Fruit fly (Drosophila melanogaster): ENCODE measurements around the gene Adgf-A2.
A peak's percentile ranks its signal among the peaks of the same experiment; 100 is the strongest.

Gene Adgf-A2

dm6 chr3L:17740471-17740870, 23.5 kb downstream of the Adgf-A2 start, which contains the start of gene CG7460 (continued):
- peak; percentile 44 for TF ChIP-seq lab (GFP tag; optimal IDR thresholded peaks at IDR 0.05)
- no peak for TF ChIP-seq BEAF-32 (GFP tag; optimal IDR thresholded peaks at IDR 0.05)
- peak; percentile 69 for TF ChIP-seq grn (GFP tag; optimal IDR thresholded peaks at IDR 0.05)
- TF ChIP-seq Ssrp (tag; optimal IDR thresholded peaks at IDR 0.05), result no peak
- TF ChIP-seq z (GFP tag; IDR thresholded peaks at IDR 0.05), result 0 out of 3 replicates have a peak, but pooled peaks have one; percentile 13
- peak; percentile 43; the same call in 1 of the 2 replicates for TF ChIP-seq GATAe (GFP tag; conservative IDR thresholded peaks at IDR 0.05)
- no peak for TF ChIP-seq CG10366 (GFP tag; IDR thresholded peaks at IDR 0.05)
- peak; percentile 68 for TF ChIP-seq Vsx1 (GFP tag; optimal IDR thresholded peaks at IDR 0.05)
- TF ChIP-seq sug (tag; optimal IDR thresholded peaks at IDR 0.05), result peak; percentile 51
- TF ChIP-seq CG31365 (tag; optimal IDR thresholded peaks at IDR 0.05), result no peak
- peak; percentile 71 for TF ChIP-seq CG12769 (tag; optimal IDR thresholded peaks at IDR 0.05)
- TF ChIP-seq Rfx (GFP tag; IDR thresholded peaks at IDR 0.05), result peak; percentile 15; the same call in 1 of the 2 replicates
- TF ChIP-seq chinmo (GFP tag; IDR thresholded peaks at IDR 0.05; ENCODE audit: partially characterized antibody), result peak; percentile 86; the same call in 1 of the 4 replicates
- no peak for TF ChIP-seq CG15011 (GFP tag; optimal IDR thresholded peaks at IDR 0.05)

dm6 chr3L:17739627-17740026, 24.3 kb downstream of the Adgf-A2 start:
- TF ChIP-seq CG10321 (GFP tag; IDR thresholded peaks at IDR 0.05), result no peak
- TF ChIP-seq fu2 (GFP tag; optimal IDR thresholded peaks at IDR 0.05), result no peak
- no peak for TF ChIP-seq wek (GFP tag; optimal IDR thresholded peaks at IDR 0.05)
- no peak for TF ChIP-seq MBD-R2 (GFP tag; IDR thresholded peaks at IDR 0.05)
- TF ChIP-seq bowl (GFP tag; IDR thresholded peaks at IDR 0.05), result no peak
- TF ChIP-seq aop (GFP tag; IDR thresholded peaks at IDR 0.05), result no peak
- TF ChIP-seq CG8089 (GFP tag; optimal IDR thresholded peaks at IDR 0.05), result no peak
- TF ChIP-seq hth (optimal IDR thresholded peaks at IDR 0.05), result no peak
- TF ChIP-seq CG15514 (GFP tag; optimal IDR thresholded peaks at IDR 0.05), result no peak
- peak; percentile 33; the same call in 1 of the 2 replicates for TF ChIP-seq klu (GFP tag; IDR thresholded peaks at IDR 0.05)
- no peak for TF ChIP-seq sd (tag; optimal IDR thresholded peaks at IDR 0.05)
- no peak for TF ChIP-seq zf30C (GFP tag; optimal IDR thresholded peaks at IDR 0.05)
- TF ChIP-seq CG15269 (tag; optimal IDR thresholded peaks at IDR 0.05), result no peak
- TF ChIP-seq psq (GFP tag; optimal IDR thresholded peaks at IDR 0.05), result no peak
- no peak for TF ChIP-seq Bdp1 (GFP tag; optimal IDR thresholded peaks at IDR 0.05)
- no peak for TF ChIP-seq CG7987 (GFP tag; optimal IDR thresholded peaks at IDR 0.05)
- no peak for TF ChIP-seq HmgD (GFP tag; optimal IDR thresholded peaks at IDR 0.05)
- no peak for TF ChIP-seq CG2678 (tag; optimal IDR thresholded peaks at IDR 0.05)
- no peak for TF ChIP-seq stc (GFP tag; IDR thresholded peaks at IDR 0.05)
- TF ChIP-seq CG12071 (GFP tag; optimal IDR thresholded peaks at IDR 0.05), result no peak
- TF ChIP-seq CG4404 (GFP tag; IDR thresholded peaks at IDR 0.05), result no peak
- no peak for TF ChIP-seq eve (GFP tag; optimal IDR thresholded peaks at IDR 0.05)
- TF ChIP-seq Mad (GFP tag; optimal IDR thresholded peaks at IDR 0.05), result no peak
- TF ChIP-seq NFAT (GFP tag; IDR thresholded peaks at IDR 0.05), result no peak
- no peak for TF ChIP-seq Opbp (GFP tag; IDR thresholded peaks at IDR 0.05; ENCODE audit: partially characterized antibody)
- TF ChIP-seq CG8765 (GFP tag; IDR thresholded peaks at IDR 0.05), result no peak
- no peak for TF ChIP-seq croc (GFP tag; conservative IDR thresholded peaks at IDR 0.05)
- TF ChIP-seq chinmo (GFP tag; IDR thresholded peaks at IDR 0.05; ENCODE audit: partially characterized antibody), result 0 out of 4 replicates have a peak, but pooled peaks have one; percentile 15
- no peak for TF ChIP-seq Dfd (GFP tag; optimal IDR thresholded peaks at IDR 0.05)
- no peak for TF ChIP-seq CG7963 (GFP tag; IDR thresholded peaks at IDR 0.05; ENCODE audit: partially characterized antibody)
- TF ChIP-seq CG13894 (tag; optimal IDR thresholded peaks at IDR 0.05), result no peak
- TF ChIP-seq CG10565 (GFP tag; optimal IDR thresholded peaks at IDR 0.05), result no peak
- TF ChIP-seq HmgZ (tag; optimal IDR thresholded peaks at IDR 0.05), result peak; percentile 31
- TF ChIP-seq CG18262 (tag; optimal IDR thresholded peaks at IDR 0.05), result no peak
- no peak for TF ChIP-seq Awh (GFP tag; IDR thresholded peaks at IDR 0.05)
- no peak for TF ChIP-seq CG2712 (tag; optimal IDR thresholded peaks at IDR 0.05)
- TF ChIP-seq stwl (tag; optimal IDR thresholded peaks at IDR 0.05), result peak; percentile 13
